Fruit fly (Drosophila melanogaster): ENCODE data around the gene CG3078.

Gene CG3078

dm6 chrX:2301069-2301508, 41.4 kb upstream of the CG3078 start:
- TF ChIP-seq Rel (GFP tag; optimal IDR thresholded peaks at IDR 0.05) (no peak), Rel (tag; optimal IDR thresholded peaks at IDR 0.05) (no peak), br (GFP tag; optimal IDR thresholded peaks at IDR 0.05) (peak; percentile 9), HLH106 (tag; optimal IDR thresholded peaks at IDR 0.05) (peak; percentile 79), Vsx2 (GFP tag; optimal IDR thresholded peaks at IDR 0.05; ENCODE audit: partially characterized antibody) (peak; percentile 83), CrebA (GFP tag; optimal IDR thresholded peaks at IDR 0.05; ENCODE audit: borderline replicate concordance) (no peak), Abd-B (GFP tag; optimal IDR thresholded peaks at IDR 0.05) (no peak), CG32264 (GFP tag; optimal IDR thresholded peaks at IDR 0.05) (no peak), fru (GFP tag; optimal IDR thresholded peaks at IDR 0.05) (peak; percentile 72), GATAd (GFP tag; optimal IDR thresholded peaks at IDR 0.05) (no peak), brk (GFP tag; optimal IDR thresholded peaks at IDR 0.05) (no peak), OdsH (GFP tag; optimal IDR thresholded peaks at IDR 0.05) (peak; percentile 69), Hr83 (GFP tag; optimal IDR thresholded peaks at IDR 0.05; ENCODE audit: poor library complexity, severe bottlenecking) (no peak), Sp1 (GFP tag; optimal IDR thresholded peaks at IDR 0.05) (peak; percentile 67), foxo (GFP tag; optimal IDR thresholded peaks at IDR 0.05) (peak in 1 of 2 experiments; percentile 70), Mio (GFP tag; optimal IDR thresholded peaks at IDR 0.05) (no peak), lola (GFP tag; optimal IDR thresholded peaks at IDR 0.05) (no peak), dl (GFP tag; optimal IDR thresholded peaks at IDR 0.05; ENCODE audit: insufficient read depth in 1 of 2, partially characterized antibody in 2 of 2) (peak; percentile 90 to 95), CG9705 (GFP tag; optimal IDR thresholded peaks at IDR 0.05) (peak; percentile 57), rgr (GFP tag; optimal IDR thresholded peaks at IDR 0.05) (peak; percentile 77), Dif (GFP tag; optimal IDR thresholded peaks at IDR 0.05; ENCODE audit: partially characterized antibody) (peak; percentile 95), usp (GFP tag; optimal IDR thresholded peaks at IDR 0.05) (no peak), sage (GFP tag; optimal IDR thresholded peaks at IDR 0.05) (no peak), dmrt93B (GFP tag; optimal IDR thresholded peaks at IDR 0.05) (peak; percentile 70), ey (GFP tag; optimal IDR thresholded peaks at IDR 0.05) (peak; percentile 64), sv (GFP tag; optimal IDR thresholded peaks at IDR 0.05) (no peak), h (GFP tag; optimal IDR thresholded peaks at IDR 0.05) (peak; percentile 40), pan (optimal IDR thresholded peaks at IDR 0.05) (no peak), Dfd (GFP tag; optimal IDR thresholded peaks at IDR 0.05) (no peak), psq (GFP tag; optimal IDR thresholded peaks at IDR 0.05) (peak; percentile 54)

DNA sequence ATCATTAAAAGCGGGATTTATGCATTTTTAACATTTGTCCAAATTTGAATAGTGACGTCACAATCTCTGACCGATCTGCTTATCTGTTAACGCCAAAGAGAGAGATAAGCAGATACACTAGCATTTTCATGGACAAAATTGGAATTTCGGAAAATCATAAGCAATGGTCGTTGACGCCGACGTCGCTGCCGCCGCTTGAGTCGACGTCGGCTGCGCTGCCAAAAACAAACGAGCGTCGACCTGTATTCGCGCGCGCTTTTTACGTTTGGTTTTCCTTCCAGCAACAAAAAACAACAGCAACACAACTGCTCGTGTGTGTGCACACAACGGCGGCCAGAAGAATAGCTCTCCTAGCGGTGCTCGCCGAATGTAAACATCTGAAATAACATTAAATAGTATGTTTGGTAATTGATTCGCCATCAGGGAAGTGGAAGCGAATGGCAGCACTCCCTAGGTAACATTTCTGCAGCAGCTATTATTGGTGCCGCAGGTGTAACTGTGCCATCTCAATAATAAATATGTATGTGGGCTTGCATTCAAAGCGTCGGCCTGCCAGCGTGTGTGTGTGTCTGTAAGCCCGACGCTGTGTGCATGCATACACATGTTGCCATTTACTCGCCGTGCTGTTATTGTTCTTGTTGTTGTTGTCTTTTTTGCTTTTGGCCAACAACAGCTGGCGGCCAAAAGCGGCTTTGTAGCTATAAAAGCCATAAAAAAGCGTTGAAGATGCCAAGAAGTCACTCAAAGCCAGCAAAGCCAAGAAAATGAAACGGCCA, 40.8 kb upstream of the CG3078 start:
- TF ChIP-seq lola (GFP tag; optimal IDR thresholded peaks at IDR 0.05) = no peak
- TF ChIP-seq Hnf4 (GFP tag; optimal IDR thresholded peaks at IDR 0.05) = peak; percentile 98
- peak; percentile 7 for TF ChIP-seq jim (GFP tag; optimal IDR thresholded peaks at IDR 0.05)
- TF ChIP-seq Rel (GFP tag; optimal IDR thresholded peaks at IDR 0.05) = peak; percentile 92
- TF ChIP-seq Rel (tag; optimal IDR thresholded peaks at IDR 0.05) = peak; percentile 90
- peak; percentile 99 for TF ChIP-seq dmrt93B (GFP tag; optimal IDR thresholded peaks at IDR 0.05)
- peak; percentile 2 for TF ChIP-seq Dfd (GFP tag; optimal IDR thresholded peaks at IDR 0.05)
- TF ChIP-seq Sp1 (GFP tag; optimal IDR thresholded peaks at IDR 0.05) = peak; percentile 99
- TF ChIP-seq dl (GFP tag; optimal IDR thresholded peaks at IDR 0.05; ENCODE audit: insufficient read depth in 1 of 2, partially characterized antibody in 2 of 2) = peak in 1 of 2 experiments; percentile 10
- TF ChIP-seq rgr (GFP tag; optimal IDR thresholded peaks at IDR 0.05) = peak; percentile 99
- TF ChIP-seq ey (GFP tag; optimal IDR thresholded peaks at IDR 0.05) = peak; percentile 99
- peak; percentile 99 for TF ChIP-seq fru (GFP tag; optimal IDR thresholded peaks at IDR 0.05)
- peak; percentile 90 for TF ChIP-seq GATAd (GFP tag; optimal IDR thresholded peaks at IDR 0.05)
- TF ChIP-seq psq (GFP tag; optimal IDR thresholded peaks at IDR 0.05) = peak; percentile 97
- no peak for TF ChIP-seq Vsx2 (GFP tag; optimal IDR thresholded peaks at IDR 0.05; ENCODE audit: partially characterized antibody)
- TF ChIP-seq N (GFP tag; optimal IDR thresholded peaks at IDR 0.05) = no peak
- peak; percentile 92 for TF ChIP-seq CrebA (GFP tag; optimal IDR thresholded peaks at IDR 0.05; ENCODE audit: borderline replicate concordance)
- TF ChIP-seq woc (GFP tag; optimal IDR thresholded peaks at IDR 0.05) = peak; percentile 96
- no peak for TF ChIP-seq pan (optimal IDR thresholded peaks at IDR 0.05)
- TF ChIP-seq OdsH (GFP tag; optimal IDR thresholded peaks at IDR 0.05) = peak; percentile 98
- TF ChIP-seq Abd-B (GFP tag; optimal IDR thresholded peaks at IDR 0.05) = no peak
- no peak for TF ChIP-seq Dif (GFP tag; optimal IDR thresholded peaks at IDR 0.05; ENCODE audit: partially characterized antibody)
- TF ChIP-seq Myc (optimal IDR thresholded peaks at IDR 0.05) = no peak
- TF ChIP-seq sv (GFP tag; optimal IDR thresholded peaks at IDR 0.05) = peak; percentile 88
- TF ChIP-seq foxo (GFP tag; optimal IDR thresholded peaks at IDR 0.05) = peak; percentile 95 to 98
- TF ChIP-seq Mio (GFP tag; optimal IDR thresholded peaks at IDR 0.05) = peak; percentile 93
- peak; percentile 98 for TF ChIP-seq sage (GFP tag; optimal IDR thresholded peaks at IDR 0.05)
- TF ChIP-seq Hr83 (GFP tag; optimal IDR thresholded peaks at IDR 0.05; ENCODE audit: poor library complexity, severe bottlenecking) = peak; percentile 93
- no peak for TF ChIP-seq usp (GFP tag; optimal IDR thresholded peaks at IDR 0.05)
- peak; percentile 98 for TF ChIP-seq Jra (GFP tag; optimal IDR thresholded peaks at IDR 0.05)
- TF ChIP-seq Hr78 (GFP tag; optimal IDR thresholded peaks at IDR 0.05) = no peak
- peak; percentile 94 for TF ChIP-seq dsf (GFP tag; optimal IDR thresholded peaks at IDR 0.05; ENCODE audit: borderline replicate concordance)
- TF ChIP-seq HLH106 (tag; optimal IDR thresholded peaks at IDR 0.05) = peak; percentile 99
- TF ChIP-seq h (GFP tag; optimal IDR thresholded peaks at IDR 0.05) = peak; percentile 99
- TF ChIP-seq tai (GFP tag; optimal IDR thresholded peaks at IDR 0.05) = peak; percentile 95
- peak; percentile 99 for TF ChIP-seq br (GFP tag; optimal IDR thresholded peaks at IDR 0.05)
- TF ChIP-seq CG9705 (GFP tag; optimal IDR thresholded peaks at IDR 0.05) = peak; percentile 95
- peak; percentile 90 for TF ChIP-seq brk (GFP tag; optimal IDR thresholded peaks at IDR 0.05)
- peak; percentile 98 for TF ChIP-seq CG32264 (GFP tag; optimal IDR thresholded peaks at IDR 0.05)

All from whole organism, wandering third instar larva.